Worm (Caenorhabditis elegans): ENCODE measurements around the gene Y97E10AR.4.

Gene Y97E10AR.4

DNA sequence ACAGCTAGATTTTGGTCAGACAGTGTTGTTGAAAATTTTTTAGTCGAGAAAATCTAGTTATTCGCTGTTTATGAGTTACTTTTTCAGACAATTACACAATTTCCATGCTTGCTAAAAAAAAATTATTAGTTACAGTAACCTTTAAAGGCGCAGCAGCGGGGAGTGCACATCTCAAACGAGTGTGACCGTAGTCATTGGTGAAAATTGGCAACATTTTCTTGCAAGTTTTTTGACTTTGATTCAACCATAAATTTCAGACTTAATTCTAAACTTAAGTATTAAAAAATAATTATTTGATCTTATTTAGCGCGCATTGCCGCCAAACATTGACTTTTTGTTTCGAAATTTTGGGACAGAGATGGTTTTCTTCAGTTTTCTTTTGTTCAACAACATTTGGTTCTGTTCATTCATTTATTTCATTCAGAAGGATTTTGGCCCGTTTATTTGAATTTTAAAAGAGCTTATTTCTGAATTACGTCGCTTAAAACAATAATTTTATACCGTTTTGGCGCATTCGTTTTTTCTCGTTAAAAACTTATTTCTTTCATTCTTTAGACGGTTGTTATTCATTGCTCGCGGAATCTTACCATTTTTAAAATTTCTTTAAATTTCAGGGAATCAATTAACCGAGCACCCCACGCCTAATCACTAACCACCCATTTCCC, 18.9 kb upstream of the Y97E10AR.4 start, which contains the start of gene oma-2:
TSS of gene oma-2 (plus strand) at position 615 of the 665 bp plus-strand sequence.
- no peak for TF ChIP-seq crh-2 (tag; optimal IDR thresholded peaks at IDR 0.05)
- no peak for TF ChIP-seq lin-11 (tag; optimal IDR thresholded peaks at IDR 0.05)
- no peak for TF ChIP-seq fos-1 (tag; optimal IDR thresholded peaks at IDR 0.05)

DNA sequence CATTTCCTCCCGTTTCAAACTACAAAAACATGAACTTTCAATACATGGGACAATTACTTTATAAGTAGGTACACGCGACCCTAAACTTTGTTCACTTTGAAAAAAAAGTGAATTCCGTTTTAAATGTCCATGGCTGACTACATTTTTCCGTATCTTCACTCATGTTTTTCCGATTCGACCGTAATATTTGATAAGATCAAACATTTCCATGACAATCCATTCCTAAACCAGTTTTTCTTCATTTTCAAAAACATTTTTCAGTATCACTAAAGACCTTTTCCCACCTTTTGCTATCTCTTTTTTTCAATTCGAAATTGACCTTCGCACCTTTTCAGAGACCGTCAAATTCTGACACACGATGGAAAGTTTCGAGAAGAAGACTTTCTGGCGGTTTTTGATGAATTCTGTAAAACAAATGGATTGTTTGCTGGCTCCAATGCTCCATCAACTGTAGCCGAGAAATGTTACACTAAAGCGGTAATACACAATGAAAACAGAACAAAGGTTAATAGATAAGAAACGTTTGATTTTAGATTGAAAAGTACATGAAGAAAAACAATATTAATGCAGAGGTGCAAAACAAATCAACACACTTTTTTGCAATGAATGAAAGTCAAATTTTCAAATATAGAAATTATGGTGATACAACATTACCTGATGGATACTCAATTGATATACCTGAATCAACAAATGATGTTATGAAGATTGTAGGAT, 17.6 kb upstream of the Y97E10AR.4 start:
- TF ChIP-seq sma-9 (GFP tag; optimal IDR thresholded peaks at IDR 0.05) (peak; percentile 70), sma-9 (tag; optimal IDR thresholded peaks at IDR 0.05) (no peak), C34F6.9 (tag; optimal IDR thresholded peaks at IDR 0.05) (no peak), ZK546.5 (tag; optimal IDR thresholded peaks at IDR 0.05) (no peak), skn-1 (tag; optimal IDR thresholded peaks at IDR 0.05) (no peak), snpc-4 (tag; optimal IDR thresholded peaks at IDR 0.05) (no peak), mab-5 (tag; optimal IDR thresholded peaks at IDR 0.05) (no peak), sem-4 (tag; optimal IDR thresholded peaks at IDR 0.05) (no peak), nhr-6 (tag; optimal IDR thresholded peaks at IDR 0.05) (no peak), nhr-129 (tag; optimal IDR thresholded peaks at IDR 0.05) (no peak), nhr-237 (tag; optimal IDR thresholded peaks at IDR 0.05) (no peak), unc-62 (GFP tag; optimal IDR thresholded peaks at IDR 0.05) (no peak), ztf-11 (tag; optimal IDR thresholded peaks at IDR 0.05) (no peak), peb-1 (tag; optimal IDR thresholded peaks at IDR 0.05) (no peak), nhr-25 (tag; optimal IDR thresholded peaks at IDR 0.05) (peak; percentile 56), ztf-4 (tag; optimal IDR thresholded peaks at IDR 0.05) (no peak), R02D3.7 (tag; optimal IDR thresholded peaks at IDR 0.05) (no peak), sma-3 (GFP tag; optimal IDR thresholded peaks at IDR 0.05) (peak; percentile 18), nhr-21 (tag; optimal IDR thresholded peaks at IDR 0.05) (no peak), fos-1 (tag; optimal IDR thresholded peaks at IDR 0.05) (no peak), ceh-16 (tag; optimal IDR thresholded peaks at IDR 0.05) (no peak), unc-55 (GFP tag; optimal IDR thresholded peaks at IDR 0.05) (no peak), mdl-1 (tag; optimal IDR thresholded peaks at IDR 0.05) (no peak), ama-1 (optimal IDR thresholded peaks at IDR 0.05) (no peak), F13H6.1 (tag; optimal IDR thresholded peaks at IDR 0.05) (no peak), elt-3 (tag; optimal IDR thresholded peaks at IDR 0.05) (no peak), lin-11 (tag; optimal IDR thresholded peaks at IDR 0.05) (no peak), nhr-23 (tag; optimal IDR thresholded peaks at IDR 0.05) (no peak), blmp-1 (tag; optimal IDR thresholded peaks at IDR 0.05; ENCODE audit: insufficient read depth) (peak; percentile 42), zag-1 (tag; optimal IDR thresholded peaks at IDR 0.05) (no peak), lin-39 (tag; optimal IDR thresholded peaks at IDR 0.05) (no peak), alr-1 (tag; optimal IDR thresholded peaks at IDR 0.05) (no peak), crh-2 (tag; optimal IDR thresholded peaks at IDR 0.05) (no peak), lin-13 (GFP tag; optimal IDR thresholded peaks at IDR 0.05) (no peak), gmeb-1 (tag; optimal IDR thresholded peaks at IDR 0.05) (no peak), lsy-2 (tag; optimal IDR thresholded peaks at IDR 0.05) (no peak)

DNA sequence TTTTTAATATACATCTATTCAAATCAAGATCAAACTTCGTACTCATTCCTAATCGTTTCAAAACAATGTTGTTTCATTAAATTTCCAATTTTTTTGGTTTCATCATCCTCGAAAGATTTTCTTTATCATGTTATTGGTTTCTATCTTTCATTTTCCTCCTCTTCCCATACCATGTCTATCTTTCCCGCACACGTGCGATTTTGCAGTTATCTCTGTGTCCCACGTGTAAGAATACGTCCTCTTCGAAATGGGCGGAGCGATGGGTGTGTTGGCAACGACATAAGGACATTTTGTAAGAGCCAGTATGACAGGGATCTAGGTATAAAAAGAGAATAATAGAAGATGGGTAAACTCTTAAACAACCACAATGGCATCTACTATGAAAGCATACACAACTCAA, 16.3 kb upstream of the Y97E10AR.4 start, which contains the start of gene F43H9.4:
TSS of gene F43H9.4 (plus strand) at position 366 of the 400 bp plus-strand sequence.
- TF ChIP-seq mdl-1 (tag; optimal IDR thresholded peaks at IDR 0.05): peak; percentile 77 to 79
- TF ChIP-seq mab-5 (tag; optimal IDR thresholded peaks at IDR 0.05): no peak
- TF ChIP-seq sma-3 (GFP tag; optimal IDR thresholded peaks at IDR 0.05): peak; percentile 66
- TF ChIP-seq nhr-6 (tag; optimal IDR thresholded peaks at IDR 0.05): no peak
- TF ChIP-seq ama-1 (optimal IDR thresholded peaks at IDR 0.05): no peak
- TF ChIP-seq mbf-1 (tag; optimal IDR thresholded peaks at IDR 0.05): no peak
- no peak for TF ChIP-seq elt-3 (tag; optimal IDR thresholded peaks at IDR 0.05)
- no peak for TF ChIP-seq unc-62 (GFP tag; optimal IDR thresholded peaks at IDR 0.05)
- TF ChIP-seq alr-1 (tag; optimal IDR thresholded peaks at IDR 0.05): no peak
- TF ChIP-seq nhr-12 (tag; optimal IDR thresholded peaks at IDR 0.05): no peak
- TF ChIP-seq nhr-23 (tag; optimal IDR thresholded peaks at IDR 0.05): no peak
- TF ChIP-seq fos-1 (tag; optimal IDR thresholded peaks at IDR 0.05): peak; percentile 11
- no peak for TF ChIP-seq ceh-82 (tag; optimal IDR thresholded peaks at IDR 0.05)
- TF ChIP-seq C34F6.9 (tag; optimal IDR thresholded peaks at IDR 0.05): no peak
- peak; percentile 92 for TF ChIP-seq sma-9 (GFP tag; optimal IDR thresholded peaks at IDR 0.05)
- TF ChIP-seq sma-9 (tag; optimal IDR thresholded peaks at IDR 0.05): no peak
- TF ChIP-seq nhr-129 (tag; optimal IDR thresholded peaks at IDR 0.05): peak; percentile 42
- TF ChIP-seq lsy-2 (tag; optimal IDR thresholded peaks at IDR 0.05): no peak
- no peak for TF ChIP-seq sem-4 (tag; optimal IDR thresholded peaks at IDR 0.05)
- peak; percentile 82 for TF ChIP-seq nhr-25 (tag; optimal IDR thresholded peaks at IDR 0.05)
- TF ChIP-seq unc-39 (tag; optimal IDR thresholded peaks at IDR 0.05): no peak
- no peak for TF ChIP-seq dmd-4 (tag; optimal IDR thresholded peaks at IDR 0.05)
- no peak for TF ChIP-seq lin-13 (GFP tag; optimal IDR thresholded peaks at IDR 0.05)
- no peak for TF ChIP-seq lin-39 (tag; optimal IDR thresholded peaks at IDR 0.05)
- no peak for TF ChIP-seq gmeb-1 (tag; optimal IDR thresholded peaks at IDR 0.05)
- no peak for TF ChIP-seq snpc-4 (tag; optimal IDR thresholded peaks at IDR 0.05)
- TF ChIP-seq R02D3.7 (tag; optimal IDR thresholded peaks at IDR 0.05): no peak
- TF ChIP-seq egl-27 (tag; optimal IDR thresholded peaks at IDR 0.05): no peak
- no peak for TF ChIP-seq peb-1 (tag; optimal IDR thresholded peaks at IDR 0.05)
- TF ChIP-seq ZK546.5 (tag; optimal IDR thresholded peaks at IDR 0.05): no peak
- TF ChIP-seq ztf-1 (GFP tag; conservative IDR thresholded peaks at IDR 0.05): no peak
- no peak for TF ChIP-seq skn-1 (tag; optimal IDR thresholded peaks at IDR 0.05)
- TF ChIP-seq nhr-11 (tag; optimal IDR thresholded peaks at IDR 0.05): no peak
- no peak for TF ChIP-seq Y55F3AM.14 (GFP tag; optimal IDR thresholded peaks at IDR 0.05)
- no peak for TF ChIP-seq F13H6.1 (tag; optimal IDR thresholded peaks at IDR 0.05)
- no peak for TF ChIP-seq zag-1 (tag; optimal IDR thresholded peaks at IDR 0.05)
- peak; percentile 42 for TF ChIP-seq nhr-21 (tag; optimal IDR thresholded peaks at IDR 0.05)

Measured in whole organism, L2 larva.